Worm (Caenorhabditis elegans) whole organism, L2 larva: ENCODE results near the gene ndub-3.

Source experiments
- C34F6.9 ChIP-seq: fragments of 150-350 bp; optimal IDR thresholded peaks from 2 replicates; lab custom pipeline; 2014; ENCODE audit warnings: missing biosample characterization, missing genetic modification characterization
- F13H6.1 ChIP-seq: sonication (generic microtip); optimal IDR thresholded peaks from 2 replicates; lab custom pipeline; 2016; ENCODE audit warnings: missing genetic modification characterization, missing compliant biosample characterization
- R02D3.7 ChIP-seq: fragments of 150-350 bp; optimal IDR thresholded peaks from 2 replicates; lab custom pipeline; 2014; ENCODE audit warnings: missing biosample characterization, missing genetic modification characterization
- Y55F3AM.14 ChIP-seq: fragments of 200-800 bp; sonication (Bioruptor generic); optimal IDR thresholded peaks from 2 replicates; lab custom pipeline; 2018; ENCODE audit warnings: mild to moderate bottlenecking, missing genetic modification characterization, missing compliant biosample characterization
- ZK546.5 ChIP-seq: sonication (generic microtip); optimal IDR thresholded peaks from 2 replicates; lab custom pipeline; 2017; ENCODE audit warnings: missing biosample characterization, missing genetic modification characterization
- alr-1 ChIP-seq: fragments of 150-350 bp; optimal IDR thresholded peaks from 2 replicates; lab custom pipeline; 2014; ENCODE audit warnings: missing biosample characterization, missing genetic modification characterization
- aly-2 ChIP-seq: fragments of 150-350 bp; optimal IDR thresholded peaks from 2 replicates; lab custom pipeline; 2014; ENCODE audit warnings: missing biosample characterization, missing genetic modification characterization
- ama-1 ChIP-seq: fragments of 150-350 bp; optimal IDR thresholded peaks from 2 replicates; lab custom pipeline; 2018; ENCODE audit warnings: inconsistent platforms
- blmp-1 ChIP-seq: sonication (generic microtip); optimal IDR thresholded peaks from 2 replicates; lab custom pipeline; 2017; ENCODE audit warnings: missing genetic modification characterization, mild to moderate bottlenecking, missing compliant biosample characterization, antibody characterized with exemption, moderate library complexity; ENCODE audit not compliant: insufficient read depth
- ceh-16 ChIP-seq: fragments of 150-350 bp; optimal IDR thresholded peaks from 2 replicates; lab custom pipeline; 2014; ENCODE audit warnings: missing biosample characterization, missing genetic modification characterization
- ceh-82 ChIP-seq: fragments of 150-350 bp; optimal IDR thresholded peaks from 2 replicates; lab custom pipeline; 2014; ENCODE audit warnings: missing biosample characterization, missing genetic modification characterization
- crh-2 ChIP-seq: sonication (generic microtip); optimal IDR thresholded peaks from 2 replicates; lab custom pipeline; 2017; ENCODE audit warnings: missing biosample characterization, missing genetic modification characterization
- dmd-4 ChIP-seq: sonication (generic microtip); optimal IDR thresholded peaks from 2 replicates; lab custom pipeline; 2017; ENCODE audit warnings: missing biosample characterization, missing genetic modification characterization
- egl-27 ChIP-seq: sonication (generic microtip); optimal IDR thresholded peaks from 3 replicates; lab custom pipeline; 2017; ENCODE audit warnings: missing biosample characterization, missing genetic modification reagents, missing genetic modification characterization
- elt-1 ChIP-seq: fragments of 150-350 bp; optimal IDR thresholded peaks from 2 replicates; lab custom pipeline; 2014; ENCODE audit warnings: missing biosample characterization, missing genetic modification characterization
- elt-3 ChIP-seq: sonication (generic microtip); optimal IDR thresholded peaks from 2 replicates; lab custom pipeline; 2017; ENCODE audit warnings: missing biosample characterization, missing genetic modification characterization
- fos-1 ChIP-seq: fragments of 150-350 bp; optimal IDR thresholded peaks from 2 replicates; lab custom pipeline; 2014; ENCODE audit warnings: missing biosample characterization, missing genetic modification characterization
- gmeb-1 ChIP-seq: fragments of 150-350 bp; optimal IDR thresholded peaks from 2 replicates; lab custom pipeline; 2014; ENCODE audit warnings: missing biosample characterization, missing genetic modification characterization
- lin-11 ChIP-seq: fragments of 150-350 bp; sonication (generic microtip); optimal IDR thresholded peaks from 2 replicates; lab custom pipeline; 2014; ENCODE audit warnings: missing biosample characterization, missing genetic modification characterization, inconsistent platforms, mixed read lengths
- lin-13 ChIP-seq: fragments of 150-350 bp; optimal IDR thresholded peaks from 2 replicates; lab custom pipeline; 2014; ENCODE audit warnings: missing biosample characterization, missing genetic modification reagents, missing genetic modification characterization
- lin-39 ChIP-seq: fragments of 150-350 bp; optimal IDR thresholded peaks from 2 replicates; lab custom pipeline; 2014; ENCODE audit warnings: missing biosample characterization, missing genetic modification reagents, missing genetic modification characterization
- lsy-2 ChIP-seq, 2 experiments: fragments of 150-350 bp in 1 of 2; sonication (generic microtip) in 1 of 2; optimal IDR thresholded peaks; 2 replicates each; lab custom pipeline; 2014 to 2017; ENCODE audit warnings: missing biosample characterization in 2 of 2, missing genetic modification characterization in 2 of 2
- mab-5 ChIP-seq: fragments of 150-350 bp; optimal IDR thresholded peaks from 2 replicates; lab custom pipeline; 2014; ENCODE audit warnings: missing biosample characterization, missing genetic modification characterization
- mbf-1 ChIP-seq: sonication (generic microtip); optimal IDR thresholded peaks from 2 replicates; lab custom pipeline; 2017; ENCODE audit warnings: missing biosample characterization, missing genetic modification characterization
- mdl-1 ChIP-seq, 2 experiments: fragments of 150-350 bp in 1 of 2; sonication (generic microtip) in 1 of 2; optimal IDR thresholded peaks; 2 replicates each; lab custom pipeline; 2017; ENCODE audit warnings: missing biosample characterization in 2 of 2, missing genetic modification characterization in 2 of 2
- nhr-10 ChIP-seq: sonication (generic microtip); optimal IDR thresholded peaks from 2 replicates; lab custom pipeline; 2017; ENCODE audit warnings: missing biosample characterization, missing genetic modification characterization
- nhr-11 ChIP-seq: fragments of 150-350 bp; optimal IDR thresholded peaks from 2 replicates; lab custom pipeline; 2014; ENCODE audit warnings: missing biosample characterization, missing genetic modification characterization
- nhr-129 ChIP-seq: fragments of 150-350 bp; optimal IDR thresholded peaks from 2 replicates; lab custom pipeline; 2014; ENCODE audit warnings: missing biosample characterization, missing genetic modification characterization
- nhr-21 ChIP-seq: fragments of 150-350 bp; optimal IDR thresholded peaks from 2 replicates; lab custom pipeline; 2014; ENCODE audit warnings: missing biosample characterization, missing genetic modification characterization
- nhr-237 ChIP-seq: fragments of 150-350 bp; optimal IDR thresholded peaks from 2 replicates; lab custom pipeline; 2014; ENCODE audit warnings: missing biosample characterization, missing genetic modification characterization
- nhr-25 ChIP-seq: fragments of 150-350 bp; sonication (generic microtip); optimal IDR thresholded peaks from 3 replicates; lab custom pipeline; 2014; ENCODE audit warnings: missing biosample characterization, missing genetic modification characterization
- nhr-6 ChIP-seq: fragments of 150-350 bp; optimal IDR thresholded peaks from 2 replicates; lab custom pipeline; 2014; ENCODE audit warnings: missing biosample characterization, missing genetic modification characterization
- nhr-77 ChIP-seq: fragments of 150-350 bp; optimal IDR thresholded peaks from 2 replicates; lab custom pipeline; 2014; ENCODE audit warnings: missing biosample characterization, missing genetic modification characterization
- peb-1 ChIP-seq: fragments of 150-350 bp; optimal IDR thresholded peaks from 2 replicates; lab custom pipeline; 2014; ENCODE audit warnings: missing biosample characterization, missing genetic modification characterization
- sem-4 ChIP-seq: fragments of 150-350 bp; optimal IDR thresholded peaks from 2 replicates; lab custom pipeline; 2014; ENCODE audit warnings: missing biosample characterization, missing genetic modification reagents, missing genetic modification characterization
- skn-1 ChIP-seq: sonication (generic microtip); optimal IDR thresholded peaks from 2 replicates; lab custom pipeline; 2017; ENCODE audit warnings: missing biosample characterization, missing genetic modification characterization
- sma-3 ChIP-seq: sonication (generic microtip); optimal IDR thresholded peaks from 2 replicates; lab custom pipeline; 2016; ENCODE audit warnings: missing genetic modification reagents, missing genetic modification characterization, missing compliant biosample characterization
- sma-9 ChIP-seq, 2 experiments: fragments of 150-350 bp in 1 of 2; sonication (generic microtip) in 1 of 2; optimal IDR thresholded peaks; 2 replicates each; lab custom pipeline; 2014 to 2016; ENCODE audit warnings: missing genetic modification characterization in 2 of 2, mild to moderate bottlenecking in 1 of 2, missing biosample characterization in 1 of 2, missing compliant biosample characterization in 1 of 2, missing genetic modification reagents in 1 of 2, moderate library complexity in 1 of 2
- snpc-4 ChIP-seq: fragments of 150-350 bp; optimal IDR thresholded peaks from 2 replicates; lab custom pipeline; 2014; ENCODE audit warnings: missing biosample characterization, missing genetic modification characterization
- unc-39 ChIP-seq: fragments of 150-350 bp; optimal IDR thresholded peaks from 2 replicates; lab custom pipeline; 2014; ENCODE audit warnings: missing biosample characterization, missing genetic modification characterization
- unc-55 ChIP-seq: fragments of 150-350 bp; sonication (generic microtip); optimal IDR thresholded peaks from 3 replicates; lab custom pipeline; 2014; ENCODE audit warnings: missing biosample characterization, missing genetic modification reagents, missing genetic modification characterization
- unc-62 ChIP-seq: fragments of 150-350 bp; optimal IDR thresholded peaks from 2 replicates; lab custom pipeline; 2014; ENCODE audit warnings: missing biosample characterization, missing genetic modification reagents, missing genetic modification characterization
- zag-1 ChIP-seq: fragments of 150-350 bp; optimal IDR thresholded peaks from 2 replicates; lab custom pipeline; 2014; ENCODE audit warnings: missing biosample characterization, missing genetic modification characterization
- ztf-1 ChIP-seq: fragments of 200-800 bp; sonication (Bioruptor generic); conservative IDR thresholded peaks from 2 replicates; pipeline ENCODE4 v1.3.6; 2022; ENCODE audit warnings: missing genetic modification characterization, missing compliant biosample characterization
- ztf-11 ChIP-seq: sonication (generic microtip); optimal IDR thresholded peaks from 2 replicates; lab custom pipeline; 2017; ENCODE audit warnings: missing biosample characterization, missing genetic modification characterization
- ztf-4 ChIP-seq: fragments of 150-350 bp; optimal IDR thresholded peaks from 2 replicates; lab custom pipeline; 2014; ENCODE audit warnings: missing biosample characterization, missing genetic modification characterization

The ndub-3 gene

ce11 chrII:8964835-8965234 is at the start of gene ndub-3, which contains the start of gene C18E9.2:
Gene ndub-3 (minus strand): TSS chrII:8964890.
Gene C18E9.2 (plus strand): TSS chrII:8965006.
- no peak for TF ChIP-seq nhr-10 (tag; lab: Kevin White, UChicago)
- peak in 1 of 2 experiments; percentile 66 for TF ChIP-seq lsy-2 (tag; optimal IDR thresholded peaks at IDR 0.05; lab: Kevin White, UChicago)
- TF ChIP-seq fos-1, result peak; percentile 32
- no peak for TF ChIP-seq unc-62 (GFP tag; lab: Kevin White, UChicago)
- no peak for TF ChIP-seq mbf-1 (tag; lab: Kevin White, UChicago)
- peak; percentile 60 for TF ChIP-seq nhr-129 (tag; lab: Kevin White, UChicago)
- peak; percentile 40 for TF ChIP-seq crh-2
- TF ChIP-seq ztf-1 (GFP tag; lab: Robert Waterston, UW), result no peak
- TF ChIP-seq C34F6.9, result peak; percentile 55
- TF ChIP-seq elt-1 (tag; lab: Kevin White, UChicago), result no peak
- TF ChIP-seq unc-39, result no peak
- TF ChIP-seq ztf-11, result no peak
- no peak for TF ChIP-seq nhr-237 (tag; lab: Kevin White, UChicago)
- no peak for TF ChIP-seq nhr-11 (tag; lab: Kevin White, UChicago)
- peak; percentile 78 for TF ChIP-seq unc-55 (GFP tag; lab: Kevin White, UChicago)
- no peak for TF ChIP-seq lin-39
- no peak for TF ChIP-seq R02D3.7
- TF ChIP-seq ama-1 (lab: Kevin White, UChicago), result no peak
- TF ChIP-seq elt-3, result no peak
- TF ChIP-seq snpc-4, result no peak
- peak; percentile 52 for TF ChIP-seq lin-11 (tag; lab: Kevin White, UChicago)
- TF ChIP-seq sem-4, result no peak

DNA sequence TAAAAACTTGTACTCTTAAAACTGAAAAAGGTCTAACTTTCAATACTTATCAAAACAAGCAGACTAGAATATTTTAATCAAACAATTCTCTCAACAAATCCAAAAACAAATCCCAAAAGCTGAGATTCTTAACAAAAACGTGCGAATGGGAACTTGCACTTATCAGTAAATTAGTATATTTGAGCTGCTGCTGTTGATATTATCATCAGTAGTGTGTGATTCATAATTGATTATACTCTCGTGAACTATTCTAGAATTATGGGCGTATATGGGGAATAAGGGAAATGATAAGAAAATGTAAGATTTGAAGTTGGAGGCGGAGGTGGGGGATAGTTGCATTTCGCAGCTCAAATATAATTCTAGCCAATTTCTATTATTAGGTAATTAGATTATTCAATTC is 49.5 kb upstream of the ndub-3 start:
- TF ChIP-seq ceh-82 (tag; lab: Kevin White, UChicago) (no peak), nhr-25 (tag; lab: Kevin White, UChicago) (no peak), ztf-4 (tag; lab: Kevin White, UChicago) (no peak), nhr-77 (tag; lab: Kevin White, UChicago) (no peak), fos-1 (peak; percentile 74), alr-1 (no peak)
- TF ChIP-seq, all 48 proteins: peak for 1

DNA sequence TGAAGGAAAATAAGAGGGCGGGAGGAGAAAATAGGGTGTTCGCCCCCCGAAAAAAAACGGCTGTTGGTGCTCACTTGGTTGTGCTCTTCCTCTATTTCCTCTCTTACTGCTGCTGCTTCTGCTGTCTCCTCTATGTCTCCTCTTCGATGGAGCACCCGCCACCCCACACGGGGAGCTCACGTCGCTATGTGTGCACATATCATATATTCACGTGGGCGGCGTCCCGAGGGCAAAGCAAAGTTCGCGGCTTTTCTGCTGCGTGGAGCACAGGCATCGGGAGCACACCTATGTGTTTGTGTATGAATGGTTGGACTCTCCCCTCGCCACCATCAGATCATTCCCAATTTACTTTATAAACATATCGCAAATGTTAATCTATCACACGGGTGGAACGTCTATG is 48.7 kb upstream of the ndub-3 start:
- no peak for TF ChIP-seq dmd-4 (tag; lab: Kevin White, UChicago)
- TF ChIP-seq mdl-1 (tag; optimal IDR thresholded peaks at IDR 0.05; lab: Kevin White, UChicago), result peak in 1 of 2 experiments; percentile 22
- TF ChIP-seq unc-62 (GFP tag; lab: Kevin White, UChicago), result no peak
- TF ChIP-seq ceh-16 (tag; lab: Kevin White, UChicago), result no peak
- TF ChIP-seq nhr-77 (tag; lab: Kevin White, UChicago), result no peak
- TF ChIP-seq unc-39, result no peak
- TF ChIP-seq ZK546.5 (tag; lab: Kevin White, UChicago), result no peak
- no peak for TF ChIP-seq nhr-237 (tag; lab: Kevin White, UChicago)
- no peak for TF ChIP-seq skn-1
- no peak for TF ChIP-seq nhr-25 (tag; lab: Kevin White, UChicago)
- TF ChIP-seq snpc-4, result no peak
- no peak for TF ChIP-seq unc-55 (GFP tag; lab: Kevin White, UChicago)
- TF ChIP-seq nhr-21, result no peak
- TF ChIP-seq nhr-10 (tag; lab: Kevin White, UChicago), result no peak
- peak; percentile 55 for TF ChIP-seq F13H6.1 (tag; lab: Kevin White, UChicago)
- no peak for TF ChIP-seq gmeb-1 (tag; lab: Kevin White, UChicago)
- TF ChIP-seq C34F6.9, result peak; percentile 18
- TF ChIP-seq mbf-1 (tag; lab: Kevin White, UChicago), result no peak
- TF ChIP-seq fos-1, result no peak
- TF ChIP-seq egl-27, result no peak
- TF ChIP-seq crh-2, result no peak
- no peak for TF ChIP-seq ceh-82 (tag; lab: Kevin White, UChicago)
- TF ChIP-seq nhr-6, result no peak
- TF ChIP-seq zag-1 (tag; lab: Kevin White, UChicago), result no peak
- TF ChIP-seq alr-1, result no peak
- no peak for TF ChIP-seq mab-5 (tag; lab: Kevin White, UChicago)
- TF ChIP-seq nhr-129 (tag; lab: Kevin White, UChicago), result peak; percentile 37
- TF ChIP-seq Y55F3AM.14 (GFP tag; lab: Kevin White, UChicago), result no peak
- TF ChIP-seq blmp-1, result no peak
- no peak for TF ChIP-seq lin-13 (GFP tag; lab: Kevin White, UChicago)
- TF ChIP-seq ztf-1 (GFP tag; lab: Robert Waterston, UW), result no peak
- no peak for TF ChIP-seq elt-1 (tag; lab: Kevin White, UChicago)
- TF ChIP-seq R02D3.7, result no peak
- TF ChIP-seq nhr-11 (tag; lab: Kevin White, UChicago), result no peak
- TF ChIP-seq lin-11 (tag; lab: Kevin White, UChicago), result peak; percentile 29
- no peak for TF ChIP-seq peb-1 (tag; lab: Kevin White, UChicago)
- no peak for TF ChIP-seq sma-3 (GFP tag; lab: Kevin White, UChicago)
- no peak for TF ChIP-seq lin-39
- peak in 1 of 2 experiments; percentile 24 for TF ChIP-seq lsy-2 (tag; optimal IDR thresholded peaks at IDR 0.05; lab: Kevin White, UChicago)
- peak; percentile 33 for TF ChIP-seq sma-9 (GFP tag; optimal IDR thresholded peaks at IDR 0.05; lab: Kevin White, UChicago)
- no peak for TF ChIP-seq sma-9 (tag; optimal IDR thresholded peaks at IDR 0.05; lab: Kevin White, UChicago)
- no peak for TF ChIP-seq elt-3
- no peak for TF ChIP-seq ztf-11
- TF ChIP-seq ztf-4 (tag; lab: Kevin White, UChicago), result no peak
- TF ChIP-seq aly-2 (tag; lab: Kevin White, UChicago), result no peak
- no peak for TF ChIP-seq sem-4
